Fruit fly (Drosophila melanogaster): Measurements from ENCODE around the gene CG7715.

DNA sequence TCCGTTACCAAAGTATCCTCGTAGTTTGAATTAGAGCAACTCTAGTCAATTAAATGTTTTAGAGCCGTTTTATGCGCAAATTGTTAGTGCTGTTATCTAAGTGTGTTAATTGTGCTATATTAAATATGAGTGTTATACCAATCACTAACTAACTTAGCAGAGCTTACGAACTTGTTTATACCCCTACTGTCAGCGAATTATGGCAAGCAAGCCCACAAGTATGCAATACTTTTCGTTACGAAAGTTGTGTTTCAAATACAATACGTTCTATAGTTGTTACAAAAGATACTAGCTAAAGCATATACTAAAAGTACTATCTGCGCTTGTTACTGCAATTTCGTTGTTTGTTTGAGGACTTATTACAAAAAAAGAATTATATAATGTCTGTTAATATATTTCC, 3.0 kb upstream of the CG7715 start:
- TF ChIP-seq CG8478 (optimal IDR thresholded peaks at IDR 0.05) (no peak), CTCF (optimal IDR thresholded peaks at IDR 0.05) (no peak)

Measured in S2 (cell line).